Worm (Caenorhabditis elegans) whole organism, mixed stage, embryonic: Measurements from ENCODE around the gene M162.15.

Experiments used
- M03D4.4 ChIP-seq: sonication (generic microtip); optimal IDR thresholded peaks from 2 replicates; lab custom pipeline; 2017; ENCODE audit warnings: mild to moderate bottlenecking, missing genetic modification characterization, missing compliant biosample characterization
- bed-3 ChIP-seq: fragments of 200-800 bp; sonication (Bioruptor generic); optimal IDR thresholded peaks from 3 replicates; lab custom pipeline; 2018; ENCODE audit warnings: mild to moderate bottlenecking, missing genetic modification characterization, moderate library complexity, missing compliant biosample characterization
- blmp-1 ChIP-seq: fragments of 150-350 bp; optimal IDR thresholded peaks from 2 replicates; lab custom pipeline; 2014; ENCODE audit warnings: missing biosample characterization, missing genetic modification characterization
- ceh-39 ChIP-seq: fragments of 150-350 bp; optimal IDR thresholded peaks from 2 replicates; lab custom pipeline; 2014; ENCODE audit warnings: missing biosample characterization, missing genetic modification characterization
- ceh-43 ChIP-seq: fragments of 200-800 bp; sonication (Bioruptor generic); optimal IDR thresholded peaks from 2 replicates; lab custom pipeline; 2018; ENCODE audit warnings: mild to moderate bottlenecking, missing genetic modification characterization, moderate library complexity, missing compliant biosample characterization
- ceh-83 ChIP-seq: fragments of 200-800 bp; sonication (Bioruptor generic); optimal IDR thresholded peaks from 2 replicates; lab custom pipeline; 2018; ENCODE audit warnings: mild to moderate bottlenecking, missing genetic modification characterization, missing compliant biosample characterization
- ces-1 ChIP-seq: fragments of 150-350 bp; optimal IDR thresholded peaks from 2 replicates; lab custom pipeline; 2014; ENCODE audit warnings: missing biosample characterization, missing genetic modification reagents, missing genetic modification characterization
- cnd-1 ChIP-seq: fragments of 200-800 bp; sonication (Bioruptor generic); optimal IDR thresholded peaks from 2 replicates; lab custom pipeline; 2018; ENCODE audit warnings: mild to moderate bottlenecking, missing genetic modification characterization, missing compliant biosample characterization
- drap-1 ChIP-seq: fragments of 200-800 bp; sonication (Bioruptor generic); optimal IDR thresholded peaks from 3 replicates; lab custom pipeline; 2018; ENCODE audit warnings: mild to moderate bottlenecking, missing genetic modification characterization, missing compliant biosample characterization
- elt-1 ChIP-seq: sonication (generic microtip); optimal IDR thresholded peaks from 2 replicates; lab custom pipeline; 2017; ENCODE audit warnings: missing genetic modification characterization, mild to moderate bottlenecking, missing compliant biosample characterization, antibody characterized with exemption, moderate library complexity, borderline replicate concordance; ENCODE audit not compliant: insufficient read depth
- elt-3 ChIP-seq: fragments of 150-350 bp; optimal IDR thresholded peaks from 2 replicates; lab custom pipeline; 2014; ENCODE audit warnings: missing biosample characterization, missing genetic modification characterization
- flh-1 ChIP-seq: fragments of 200-800 bp; sonication (Bioruptor generic); optimal IDR thresholded peaks from 2 replicates; lab custom pipeline; 2018; ENCODE audit warnings: mild to moderate bottlenecking, missing genetic modification characterization, moderate library complexity, missing compliant biosample characterization
- ham-2 ChIP-seq: fragments of 200-800 bp; sonication (Bioruptor generic); optimal IDR thresholded peaks from 2 replicates; lab custom pipeline; 2018; ENCODE audit warnings: mild to moderate bottlenecking, missing genetic modification characterization, missing compliant biosample characterization
- hlh-1 ChIP-seq: fragments of 150-350 bp; optimal IDR thresholded peaks from 2 replicates; lab custom pipeline; 2014; ENCODE audit warnings: missing biosample characterization, missing genetic modification reagents, missing genetic modification characterization
- lin-13 ChIP-seq: fragments of 150-350 bp; optimal IDR thresholded peaks from 2 replicates; lab custom pipeline; 2014; ENCODE audit warnings: missing biosample characterization, missing genetic modification characterization
- lin-32 ChIP-seq: fragments of 200-800 bp; sonication (Bioruptor generic); optimal IDR thresholded peaks from 2 replicates; lab custom pipeline; 2018; ENCODE audit warnings: mild to moderate bottlenecking, missing genetic modification characterization, missing compliant biosample characterization
- lsy-2 ChIP-seq: fragments of 150-350 bp; optimal IDR thresholded peaks from 2 replicates; lab custom pipeline; 2014; ENCODE audit warnings: missing biosample characterization, missing genetic modification characterization
- mab-5 ChIP-seq: fragments of 150-350 bp; optimal IDR thresholded peaks from 2 replicates; lab custom pipeline; 2014; ENCODE audit warnings: missing biosample characterization, missing genetic modification characterization
- mep-1 ChIP-seq: fragments of 150-350 bp; optimal IDR thresholded peaks from 2 replicates; lab custom pipeline; 2017; ENCODE audit warnings: missing biosample characterization, missing genetic modification reagents, missing genetic modification characterization, inconsistent platforms
- mls-2 ChIP-seq: sonication (generic microtip); optimal IDR thresholded peaks from 2 replicates; lab custom pipeline; 2016; ENCODE audit warnings: mild to moderate bottlenecking, missing genetic modification characterization, moderate library complexity, missing compliant biosample characterization
- nhr-12 ChIP-seq: fragments of 150-350 bp; optimal IDR thresholded peaks from 2 replicates; lab custom pipeline; 2014; ENCODE audit warnings: missing biosample characterization, missing genetic modification characterization
- nhr-2 ChIP-seq: fragments of 150-350 bp; optimal IDR thresholded peaks from 2 replicates; lab custom pipeline; 2014; ENCODE audit warnings: missing biosample characterization, missing genetic modification characterization
- nhr-237 ChIP-seq: fragments of 150-350 bp; optimal IDR thresholded peaks from 2 replicates; lab custom pipeline; 2014; ENCODE audit warnings: missing biosample characterization, missing genetic modification characterization
- nhr-28 ChIP-seq: fragments of 150-350 bp; optimal IDR thresholded peaks from 2 replicates; lab custom pipeline; 2014; ENCODE audit warnings: missing biosample characterization, missing genetic modification characterization
- nhr-76 ChIP-seq: sonication (generic microtip); optimal IDR thresholded peaks from 2 replicates; lab custom pipeline; 2017; ENCODE audit warnings: missing biosample characterization, missing genetic modification characterization
- pha-4 ChIP-seq: fragments of 150-350 bp; optimal IDR thresholded peaks from 2 replicates; lab custom pipeline; 2018; ENCODE audit warnings: missing biosample characterization, missing genetic modification reagents, missing genetic modification characterization
- sem-2 ChIP-seq: fragments of 200-800 bp; sonication (Bioruptor generic); optimal IDR thresholded peaks from 2 replicates; lab custom pipeline; 2018; ENCODE audit warnings: mild to moderate bottlenecking, missing genetic modification characterization, missing compliant biosample characterization
- snpc-4 ChIP-seq: fragments of 150-350 bp; optimal IDR thresholded peaks from 2 replicates; lab custom pipeline; 2014; ENCODE audit warnings: missing biosample characterization, missing genetic modification characterization
- sptf-1 ChIP-seq: sonication (generic microtip); optimal IDR thresholded peaks from 2 replicates; lab custom pipeline; 2017; ENCODE audit warnings: mild to moderate bottlenecking, missing genetic modification characterization, moderate library complexity, missing compliant biosample characterization
- tbx-8 ChIP-seq: fragments of 200-800 bp; sonication (Bioruptor generic); optimal IDR thresholded peaks from 2 replicates; lab custom pipeline; 2018; ENCODE audit warnings: mild to moderate bottlenecking, missing genetic modification characterization, moderate library complexity, missing compliant biosample characterization
- unc-120 ChIP-seq: sonication (generic microtip); optimal IDR thresholded peaks from 2 replicates; lab custom pipeline; 2017; ENCODE audit warnings: missing genetic modification characterization, missing compliant biosample characterization; ENCODE audit not compliant: poor library complexity, severe bottlenecking
- unc-39 ChIP-seq: fragments of 150-350 bp; optimal IDR thresholded peaks from 2 replicates; lab custom pipeline; 2014; ENCODE audit warnings: missing biosample characterization, missing genetic modification characterization
- unc-62 ChIP-seq: fragments of 150-350 bp; optimal IDR thresholded peaks from 2 replicates; lab custom pipeline; 2014; ENCODE audit warnings: missing biosample characterization, missing genetic modification reagents, missing genetic modification characterization
- zip-8 ChIP-seq: fragments of 150-350 bp; optimal IDR thresholded peaks from 2 replicates; lab custom pipeline; 2014; ENCODE audit warnings: missing biosample characterization, missing genetic modification characterization
- ztf-11 ChIP-seq: fragments of 150-350 bp; optimal IDR thresholded peaks from 2 replicates; lab custom pipeline; 2014; ENCODE audit warnings: missing biosample characterization, missing genetic modification characterization

The M162.15 gene

DNA sequence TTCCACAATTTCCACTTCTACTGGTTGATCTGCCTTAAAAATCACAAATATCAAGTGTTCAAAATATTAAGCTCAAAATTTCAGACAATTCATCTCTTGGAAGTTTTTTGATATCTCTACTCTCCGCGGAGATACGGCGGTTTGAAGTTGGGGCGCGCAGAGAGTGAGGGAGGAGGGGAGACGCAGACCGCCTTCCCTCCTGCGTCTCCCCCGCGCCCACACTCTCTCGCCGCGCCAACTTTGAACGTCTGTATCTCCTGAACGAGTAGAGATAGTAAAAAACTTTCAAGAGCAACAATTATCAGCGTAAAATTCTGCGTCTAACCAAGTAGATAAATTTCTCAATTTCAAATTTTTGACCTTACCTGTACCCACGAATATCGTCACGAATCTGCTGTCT, 43.6 kb downstream of the M162.15 start:
- TF ChIP-seq lin-13 = no peak
- TF ChIP-seq mls-2 (tag; lab: Kevin White, UChicago) = no peak
- no peak for TF ChIP-seq hlh-1 (tag; lab: Kevin White, UChicago)
- TF ChIP-seq zip-8 (tag; lab: Kevin White, UChicago) = no peak
- TF ChIP-seq sptf-1 (tag; lab: Kevin White, UChicago) = no peak
- no peak for TF ChIP-seq blmp-1
- no peak for TF ChIP-seq cnd-1 (tag; lab: Kevin White, UChicago)
- TF ChIP-seq unc-62 (GFP tag; lab: Kevin White, UChicago) = no peak
- no peak for TF ChIP-seq mep-1 (tag; lab: Kevin White, UChicago)
- TF ChIP-seq bed-3 (GFP tag; lab: Kevin White, UChicago) = no peak
- TF ChIP-seq nhr-2 (tag; lab: Kevin White, UChicago) = no peak
- TF ChIP-seq ceh-39 (tag; lab: Kevin White, UChicago) = no peak
- no peak for TF ChIP-seq unc-39 (tag; lab: Kevin White, UChicago)

ce11 chrV:19724589-19724988, 47.0 kb downstream of the M162.15 start:
- TF ChIP-seq ces-1 (GFP tag; lab: Kevin White, UChicago) (peak; percentile 1), nhr-237 (no peak)
- TF ChIP-seq, all 35 proteins: peak for 1

DNA sequence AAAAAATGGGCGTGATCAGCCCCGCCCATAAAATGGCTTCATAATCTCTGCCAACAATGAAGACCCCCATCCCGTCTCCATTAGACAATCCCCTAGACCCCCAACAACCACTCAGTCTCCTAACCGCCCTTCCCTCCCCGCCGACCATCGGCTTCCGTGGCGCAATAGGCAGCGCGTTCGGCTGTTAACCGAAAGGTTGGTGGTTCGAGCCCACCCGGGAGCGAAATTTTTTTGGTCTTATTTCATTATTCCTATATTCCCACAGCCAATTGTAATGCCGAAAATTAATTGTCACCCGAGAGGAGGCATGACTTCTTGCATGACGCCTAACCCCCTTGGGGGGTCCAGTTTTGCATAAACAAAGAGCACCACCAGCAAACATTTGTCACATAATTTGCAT, 48.7 kb downstream of the M162.15 start:
- TF ChIP-seq nhr-28 = no peak
- TF ChIP-seq ztf-11 (tag; lab: Kevin White, UChicago) = no peak
- no peak for TF ChIP-seq unc-62 (GFP tag; lab: Kevin White, UChicago)
- peak; percentile 40 for TF ChIP-seq ham-2
- peak; percentile 45 for TF ChIP-seq unc-120 (tag; lab: Kevin White, UChicago)
- TF ChIP-seq cnd-1 (tag; lab: Kevin White, UChicago) = peak; percentile 70
- TF ChIP-seq hlh-1 (tag; lab: Kevin White, UChicago) = no peak
- no peak for TF ChIP-seq blmp-1
- peak; percentile 83 for TF ChIP-seq ceh-83
- no peak for TF ChIP-seq mep-1 (tag; lab: Kevin White, UChicago)
- peak; percentile 56 for TF ChIP-seq bed-3 (GFP tag; lab: Kevin White, UChicago)
- no peak for TF ChIP-seq elt-3 (tag; lab: Kevin White, UChicago)
- no peak for TF ChIP-seq zip-8 (tag; lab: Kevin White, UChicago)
- no peak for TF ChIP-seq ceh-39 (tag; lab: Kevin White, UChicago)
- TF ChIP-seq unc-39 (tag; lab: Kevin White, UChicago) = no peak
- TF ChIP-seq M03D4.4 (tag; lab: Kevin White, UChicago) = peak; percentile 76
- no peak for TF ChIP-seq nhr-2 (tag; lab: Kevin White, UChicago)
- TF ChIP-seq drap-1 (GFP tag; lab: Kevin White, UChicago) = peak; percentile 72
- no peak for TF ChIP-seq flh-1
- no peak for TF ChIP-seq snpc-4 (tag; lab: Kevin White, UChicago)
- peak; percentile 71 for TF ChIP-seq lin-32 (GFP tag; lab: Kevin White, UChicago)
- TF ChIP-seq sem-2 (GFP tag; lab: Kevin White, UChicago) = peak; percentile 53
- peak; percentile 78 for TF ChIP-seq sptf-1 (tag; lab: Kevin White, UChicago)
- no peak for TF ChIP-seq pha-4 (tag; lab: Kevin White, UChicago)
- no peak for TF ChIP-seq nhr-76 (tag; lab: Kevin White, UChicago)
- TF ChIP-seq ces-1 (GFP tag; lab: Kevin White, UChicago) = peak; percentile 28
- TF ChIP-seq tbx-8 (GFP tag; lab: Kevin White, UChicago) = no peak
- no peak for TF ChIP-seq nhr-12 (tag; lab: Kevin White, UChicago)
- TF ChIP-seq mab-5 (tag; lab: Kevin White, UChicago) = no peak
- TF ChIP-seq elt-1 (tag; lab: Kevin White, UChicago) = no peak
- TF ChIP-seq ceh-43 (GFP tag; lab: Kevin White, UChicago) = peak; percentile 63
- TF ChIP-seq nhr-237 = no peak
- TF ChIP-seq lin-13 = peak; percentile 18
- TF ChIP-seq lsy-2 = no peak
- TF ChIP-seq mls-2 (tag; lab: Kevin White, UChicago) = peak; percentile 79
